Worm (Caenorhabditis elegans) whole organism, young adult: ENCODE data around the gene nra-1.

ENCODE experiments used
- B0019.2 ChIP-seq: fragments of 200-800 bp; sonication (Bioruptor generic); conservative IDR thresholded peaks from 2 replicates; pipeline ENCODE4 v1.3.6; 2022; ENCODE audit warnings: missing genetic modification reagents, missing genetic modification characterization, missing compliant biosample characterization
- D2030.7 ChIP-seq: fragments of 200-800 bp; sonication (Bioruptor generic); IDR thresholded peaks from 2 replicates; pipeline ENCODE4 v1.3.6; 2022; ENCODE audit warnings: missing genetic modification reagents, missing genetic modification characterization, missing compliant biosample characterization
- F22D6.2 ChIP-seq: sonication (generic microtip); optimal IDR thresholded peaks from 2 replicates; lab custom pipeline; 2016; ENCODE audit warnings: mild to moderate bottlenecking, missing genetic modification characterization, missing compliant biosample characterization
- F23B12.7 ChIP-seq: sonication (generic microtip); optimal IDR thresholded peaks from 2 replicates; lab custom pipeline; 2017; ENCODE audit warnings: missing genetic modification characterization, mild to moderate bottlenecking, missing compliant biosample characterization, antibody characterized with exemption, moderate library complexity; ENCODE audit not compliant: insufficient read depth
- F33H1.4 ChIP-seq: fragments of 200-800 bp; sonication (Bioruptor generic); IDR thresholded peaks from 2 replicates; pipeline ENCODE4 v1.3.6; 2022; ENCODE audit warnings: missing genetic modification reagents, missing genetic modification characterization, missing compliant biosample characterization
- F37B4.10 ChIP-seq: fragments of 200-800 bp; sonication (Bioruptor generic); IDR thresholded peaks from 2 replicates; pipeline ENCODE4 v1.3.6; 2022; ENCODE audit warnings: missing genetic modification characterization, missing compliant biosample characterization
- F39B2.1 ChIP-seq: fragments of 200-800 bp; sonication (Bioruptor generic); IDR thresholded peaks from 2 replicates; pipeline ENCODE4 v1.3.6; 2022; ENCODE audit warnings: missing genetic modification reagents, missing genetic modification characterization, missing compliant biosample characterization
- F52B5.7 ChIP-seq: sonication (generic microtip); optimal IDR thresholded peaks from 2 replicates; lab custom pipeline; 2016; ENCODE audit warnings: mild to moderate bottlenecking, missing genetic modification characterization, missing compliant biosample characterization
- F57A8.1 ChIP-seq: fragments of 200-800 bp; sonication (Bioruptor generic); optimal IDR thresholded peaks from 2 replicates; lab custom pipeline; 2018; ENCODE audit warnings: mild to moderate bottlenecking, missing genetic modification characterization, moderate library complexity, missing compliant biosample characterization
- K11D2.4 ChIP-seq: fragments of 200-800 bp; sonication (Bioruptor generic); IDR thresholded peaks from 2 replicates; pipeline ENCODE4 v1.3.6; 2022; ENCODE audit warnings: missing genetic modification reagents, missing genetic modification characterization, missing compliant biosample characterization
- Y56A3A.18 ChIP-seq: fragments of 200-800 bp; sonication (Bioruptor generic); IDR thresholded peaks from 2 replicates; pipeline ENCODE4 v1.3.6; 2022; ENCODE audit warnings: missing genetic modification reagents, missing genetic modification characterization, missing compliant biosample characterization
- Y79H2A.3 ChIP-seq: fragments of 200-800 bp; sonication (Bioruptor generic); conservative IDR thresholded peaks from 2 replicates; pipeline ENCODE4 v1.3.6; 2022; ENCODE audit warnings: missing genetic modification reagents, missing genetic modification characterization, missing compliant biosample characterization
- ZK185.1 ChIP-seq: sonication (generic microtip); optimal IDR thresholded peaks from 2 replicates; lab custom pipeline; 2016; ENCODE audit warnings: mild to moderate bottlenecking, missing genetic modification characterization, missing compliant biosample characterization; ENCODE audit not compliant: poor library complexity, severe bottlenecking
- ama-1 ChIP-seq, 3 experiments: fragments of 150-350 bp in 1 of 3; sonication (generic microtip) in 2 of 3; optimal IDR thresholded peaks; 2 replicates each; lab custom pipeline; 2014 to 2018; ENCODE audit warnings: missing biosample characterization in 2 of 3, missing genetic modification characterization in 2 of 3, missing genetic modification reagents in 2 of 3
- aptf-3 ChIP-seq: fragments of 200-800 bp; sonication (Bioruptor generic); IDR thresholded peaks from 2 replicates; pipeline ENCODE4 v1.3.6; 2022; ENCODE audit warnings: missing genetic modification characterization, missing compliant biosample characterization
- atf-7 ChIP-seq: sonication (generic microtip); optimal IDR thresholded peaks from 2 replicates; lab custom pipeline; 2017; ENCODE audit warnings: mild to moderate bottlenecking, missing genetic modification characterization, missing compliant biosample characterization
- cebp-1 ChIP-seq, 2 experiments: fragments of 200-800 bp in 1 of 2; sonication (Bioruptor generic) in 1 of 2; sonication (generic microtip) in 1 of 2; IDR thresholded peaks in 1 of 2; optimal IDR thresholded peaks in 1 of 2; 2 replicates each; pipeline versions ENCODE4 v1.3.6 to Lab custom; 2017 to 2022; ENCODE audit warnings: missing compliant biosample characterization in 2 of 2, missing genetic modification characterization in 2 of 2, mild to moderate bottlenecking in 1 of 2, missing genetic modification reagents in 1 of 2, moderate library complexity in 1 of 2
- cebp-2 ChIP-seq: fragments of 200-800 bp; sonication (Bioruptor generic); IDR thresholded peaks from 2 replicates; pipeline ENCODE4 v1.3.6; 2022; ENCODE audit warnings: missing genetic modification characterization, missing compliant biosample characterization
- ceh-40 ChIP-seq: fragments of 200-800 bp; sonication (Bioruptor generic); IDR thresholded peaks from 2 replicates; pipeline ENCODE4 v1.3.6; 2022; ENCODE audit warnings: missing genetic modification characterization, missing compliant biosample characterization
- ceh-91 ChIP-seq: fragments of 200-800 bp; sonication (Bioruptor generic); IDR thresholded peaks from 2 replicates; pipeline ENCODE4 v1.3.6; 2022; ENCODE audit warnings: missing genetic modification reagents, missing genetic modification characterization, missing compliant biosample characterization
- chd-7 ChIP-seq: sonication (generic microtip); optimal IDR thresholded peaks from 2 replicates; lab custom pipeline; 2016; ENCODE audit warnings: mild to moderate bottlenecking, missing genetic modification characterization, moderate library complexity, missing compliant biosample characterization
- dpl-1 ChIP-seq: fragments of 150-350 bp; optimal IDR thresholded peaks from 2 replicates; lab custom pipeline; 2014; ENCODE audit warnings: missing biosample characterization, missing genetic modification reagents, missing genetic modification characterization
- fkh-3 ChIP-seq: sonication (generic microtip); optimal IDR thresholded peaks from 2 replicates; lab custom pipeline; 2016; ENCODE audit warnings: mild to moderate bottlenecking, missing genetic modification characterization, missing compliant biosample characterization
- hlh-12 ChIP-seq: sonication (generic microtip); optimal IDR thresholded peaks from 2 replicates; lab custom pipeline; 2016; ENCODE audit warnings: missing genetic modification characterization, missing compliant biosample characterization
- hmg-1.2 ChIP-seq: fragments of 200-800 bp; sonication (Bioruptor generic); IDR thresholded peaks from 2 replicates; pipeline ENCODE4 v1.3.6; 2022; ENCODE audit warnings: missing genetic modification reagents, missing genetic modification characterization, missing compliant biosample characterization
- lag-1 ChIP-seq: fragments of 200-800 bp; sonication (Bioruptor generic); IDR thresholded peaks from 2 replicates; pipeline ENCODE4 v1.3.6; 2022; ENCODE audit warnings: missing genetic modification reagents, missing genetic modification characterization, missing compliant biosample characterization
- let-526 ChIP-seq: fragments of 200-800 bp; sonication (Bioruptor generic); IDR thresholded peaks from 2 replicates; pipeline ENCODE4 v1.3.6; 2022; ENCODE audit warnings: missing genetic modification reagents, missing genetic modification characterization, missing compliant biosample characterization
- let-607 ChIP-seq, 2 experiments: fragments of 200-800 bp in 1 of 2; sonication (Bioruptor generic) in 1 of 2; sonication (generic microtip) in 1 of 2; optimal IDR thresholded peaks; 2 replicates each; lab custom pipeline; 2016 to 2018; ENCODE audit warnings: mild to moderate bottlenecking in 2 of 2, missing compliant biosample characterization in 2 of 2, missing genetic modification characterization in 2 of 2, moderate library complexity in 2 of 2, missing genotype in 1 of 2
- lin-26 ChIP-seq: fragments of 200-800 bp; sonication (Bioruptor generic); IDR thresholded peaks from 2 replicates; pipeline ENCODE4 v1.3.6; 2022; ENCODE audit warnings: missing genetic modification reagents, missing genetic modification characterization, missing compliant biosample characterization
- lin-35 ChIP-seq, 3 experiments: fragments of 150-350 bp in 2 of 3; sonication (generic microtip) in 1 of 3; optimal IDR thresholded peaks; 2 replicates each; lab custom pipeline; 2014 to 2018; ENCODE audit warnings: missing biosample characterization in 3 of 3, missing genetic modification characterization in 3 of 3, missing genetic modification reagents in 3 of 3
- lin-54 ChIP-seq: fragments of 200-800 bp; sonication (Bioruptor generic); optimal IDR thresholded peaks from 2 replicates; lab custom pipeline; 2018; ENCODE audit warnings: mild to moderate bottlenecking, missing genetic modification characterization, missing compliant biosample characterization
- madf-10 ChIP-seq: sonication (generic microtip); optimal IDR thresholded peaks from 2 replicates; lab custom pipeline; 2016; ENCODE audit warnings: mild to moderate bottlenecking, missing genetic modification characterization, missing compliant biosample characterization
- nfya-1 ChIP-seq: sonication (generic microtip); optimal IDR thresholded peaks from 2 replicates; lab custom pipeline; 2017; ENCODE audit warnings: antibody characterized with exemption, missing compliant biosample characterization, missing genetic modification characterization, borderline replicate concordance; ENCODE audit not compliant: insufficient read depth
- nfya-2 ChIP-seq: fragments of 200-800 bp; sonication (Bioruptor generic); IDR thresholded peaks from 2 replicates; pipeline ENCODE4 v1.3.6; 2022; ENCODE audit warnings: missing genetic modification reagents, missing genetic modification characterization, missing compliant biosample characterization
- nhr-179 ChIP-seq: sonication (generic microtip); optimal IDR thresholded peaks from 2 replicates; lab custom pipeline; 2016; ENCODE audit warnings: mild to moderate bottlenecking, missing genetic modification characterization, missing compliant biosample characterization
- nhr-80 ChIP-seq: sonication (generic microtip); optimal IDR thresholded peaks from 2 replicates; lab custom pipeline; 2016; ENCODE audit warnings: missing genetic modification characterization, missing compliant biosample characterization
- nhr-90 ChIP-seq: sonication (generic microtip); optimal IDR thresholded peaks from 2 replicates; lab custom pipeline; 2016; ENCODE audit warnings: missing genotype, mild to moderate bottlenecking, missing genetic modification characterization, missing compliant biosample characterization
- pha-4 ChIP-seq: fragments of 150-350 bp; sonication (generic microtip); optimal IDR thresholded peaks from 2 replicates; lab custom pipeline; 2014; ENCODE audit warnings: missing biosample characterization, missing genetic modification reagents, missing genetic modification characterization
- rpc-1 ChIP-seq, 2 experiments: fragments of 150-350 bp in 1 of 2; sonication (generic microtip) in 1 of 2; optimal IDR thresholded peaks; 2 replicates each; lab custom pipeline; 2014 to 2018; ENCODE audit warnings: missing biosample characterization in 1 of 2, missing genetic modification characterization in 1 of 2, missing genetic modification reagents in 1 of 2, missing genotype in 1 of 2
- sdz-38 ChIP-seq: sonication (generic microtip); optimal IDR thresholded peaks from 2 replicates; lab custom pipeline; 2016; ENCODE audit warnings: missing genotype, missing genetic modification characterization, missing compliant biosample characterization
- snpc-4 ChIP-seq, 5 experiments: fragments of 150-350 bp in 1 of 5; sonication (generic microtip) in 4 of 5; optimal IDR thresholded peaks; 2 replicates each; lab custom pipeline; 2014 to 2018; ENCODE audit warnings: missing genetic modification characterization in 5 of 5, missing biosample characterization in 3 of 5, antibody characterized with exemption in 2 of 5, mild to moderate bottlenecking in 2 of 5, missing compliant biosample characterization in 2 of 5, missing genotype in 2 of 5, moderate library complexity in 2 of 5, missing genetic modification reagents in 1 of 5
- unc-62 ChIP-seq: fragments of 150-350 bp; optimal IDR thresholded peaks from 2 replicates; lab custom pipeline; 2014; ENCODE audit warnings: missing biosample characterization, missing genetic modification reagents, missing genetic modification characterization
- zim-3 ChIP-seq: sonication (generic microtip); optimal IDR thresholded peaks from 2 replicates; lab custom pipeline; 2017; ENCODE audit warnings: mild to moderate bottlenecking, missing genetic modification characterization, moderate library complexity, missing compliant biosample characterization
- ztf-25 ChIP-seq: fragments of 200-800 bp; sonication (Bioruptor generic); IDR thresholded peaks from 2 replicates; pipeline ENCODE4 v1.3.6; 2022; ENCODE audit warnings: missing genetic modification reagents, missing genetic modification characterization, missing compliant biosample characterization
- ztf-26 ChIP-seq: sonication (generic microtip); optimal IDR thresholded peaks from 2 replicates; lab custom pipeline; 2017; ENCODE audit warnings: missing genetic modification characterization, missing compliant biosample characterization
- ztf-3 ChIP-seq: fragments of 200-800 bp; sonication (Bioruptor generic); optimal IDR thresholded peaks from 2 replicates; lab custom pipeline; 2018; ENCODE audit warnings: mild to moderate bottlenecking, missing genetic modification characterization, missing compliant biosample characterization
- ztf-6 ChIP-seq: fragments of 200-800 bp; sonication (Bioruptor generic); IDR thresholded peaks from 2 replicates; pipeline ENCODE4 v1.3.6; 2022; ENCODE audit warnings: missing genetic modification reagents, missing genetic modification characterization, missing compliant biosample characterization

The nra-1 gene

DNA sequence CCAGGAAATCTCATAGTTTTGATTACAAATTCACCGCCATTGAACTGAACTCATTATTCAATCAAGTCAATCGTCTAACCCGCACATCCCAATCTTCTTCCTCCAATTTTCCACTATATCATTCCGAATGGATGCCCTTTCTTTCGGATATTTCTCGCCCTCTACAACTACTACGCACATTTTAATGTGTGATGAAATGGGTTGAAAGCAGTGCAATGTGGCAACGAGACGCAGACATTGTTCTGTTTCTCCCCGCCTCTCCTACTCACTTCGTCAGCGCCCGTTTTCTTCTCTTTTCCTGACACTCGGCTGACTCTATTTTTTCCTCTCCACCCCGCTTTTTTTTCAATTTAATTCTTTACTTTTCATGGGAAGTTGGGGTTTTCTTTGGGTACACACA is 15.4 kb downstream of the nra-1 start:
- TF ChIP-seq ceh-91 (GFP tag; lab: Robert Waterston, UW), result no peak
- no peak for TF ChIP-seq ztf-3 (GFP tag; lab: Kevin White, UChicago)
- no peak for TF ChIP-seq hlh-12 (tag; lab: Kevin White, UChicago)
- TF ChIP-seq let-607 (tag; optimal IDR thresholded peaks at IDR 0.05; lab: Kevin White, UChicago), result no peak
- TF ChIP-seq aptf-3, result no peak
- TF ChIP-seq nfya-1 (tag; lab: Kevin White, UChicago), result no peak
- TF ChIP-seq fkh-3 (tag; lab: Kevin White, UChicago), result no peak
- no peak for TF ChIP-seq Y56A3A.18 (GFP tag; lab: Robert Waterston, UW)
- no peak for TF ChIP-seq pha-4 (tag; lab: Kevin White, UChicago)
- no peak for TF ChIP-seq snpc-4 (GFP tag; optimal IDR thresholded peaks at IDR 0.05; lab: Kevin White, UChicago)
- peak in 1 of 4 experiments; percentile 37 for TF ChIP-seq snpc-4 (tag; optimal IDR thresholded peaks at IDR 0.05; lab: Kevin White, UChicago)
- no peak for TF ChIP-seq nhr-179 (tag; lab: Kevin White, UChicago)
- no peak for TF ChIP-seq ztf-26 (tag; lab: Kevin White, UChicago)
- no peak for TF ChIP-seq lin-26 (GFP tag; lab: Robert Waterston, UW)
- no peak for TF ChIP-seq dpl-1
- peak; percentile 46; the same call in 1 of the 2 replicates for TF ChIP-seq cebp-1 (GFP tag; IDR thresholded peaks at IDR 0.05; lab: Robert Waterston, UW)
- peak; percentile 86 for TF ChIP-seq cebp-1 (tag; optimal IDR thresholded peaks at IDR 0.05; lab: Kevin White, UChicago)
- no peak for TF ChIP-seq cebp-2 (GFP tag; lab: Robert Waterston, UW)
- no peak for TF ChIP-seq nfya-2
- peak; percentile 2 for TF ChIP-seq ZK185.1
- no peak for TF ChIP-seq F22D6.2
- TF ChIP-seq F33H1.4 (GFP tag; lab: Robert Waterston, UW), result no peak
- TF ChIP-seq madf-10, result no peak
- no peak for TF ChIP-seq nhr-90
- no peak for TF ChIP-seq lin-54 (GFP tag; lab: Kevin White, UChicago)
- TF ChIP-seq atf-7, result no peak
- no peak for TF ChIP-seq lag-1
- no peak for TF ChIP-seq B0019.2 (GFP tag; lab: Robert Waterston, UW)
- no peak for TF ChIP-seq unc-62 (GFP tag; lab: Kevin White, UChicago)
- no peak for TF ChIP-seq D2030.7 (GFP tag; lab: Robert Waterston, UW)
- TF ChIP-seq ama-1 (optimal IDR thresholded peaks at IDR 0.05; lab: Kevin White, UChicago), result peak; percentile 33
- no peak for TF ChIP-seq ama-1 (GFP tag; optimal IDR thresholded peaks at IDR 0.05; lab: Kevin White, UChicago)
- no peak for TF ChIP-seq let-526 (GFP tag; lab: Robert Waterston, UW)
- no peak for TF ChIP-seq F57A8.1 (GFP tag; lab: Kevin White, UChicago)
- TF ChIP-seq K11D2.4 (GFP tag; lab: Robert Waterston, UW), result no peak
- no peak for TF ChIP-seq chd-7
- TF ChIP-seq F37B4.10 (GFP tag; lab: Robert Waterston, UW), result no peak
- TF ChIP-seq ztf-6, result no peak
- no peak for TF ChIP-seq F52B5.7
- TF ChIP-seq sdz-38 (tag; lab: Kevin White, UChicago), result no peak
- TF ChIP-seq lin-35 (GFP tag; optimal IDR thresholded peaks at IDR 0.05; lab: Kevin White, UChicago), result peak in 1 of 3 experiments; percentile 9
- TF ChIP-seq Y79H2A.3, result no peak
- TF ChIP-seq F39B2.1 (GFP tag; lab: Robert Waterston, UW), result no peak
- TF ChIP-seq F23B12.7 (tag; lab: Kevin White, UChicago), result no peak
- TF ChIP-seq ceh-40 (GFP tag; lab: Robert Waterston, UW), result no peak
- TF ChIP-seq nhr-80 (tag; lab: Kevin White, UChicago), result peak; percentile 30
- no peak for TF ChIP-seq ztf-25
- no peak for TF ChIP-seq zim-3 (tag; lab: Kevin White, UChicago)
- TF ChIP-seq hmg-1.2 (GFP tag; lab: Robert Waterston, UW), result peak; percentile 68; the same call in 1 of the 2 replicates
- no peak for TF ChIP-seq rpc-1 (optimal IDR thresholded peaks at IDR 0.05; lab: Kevin White, UChicago)
- TF ChIP-seq rpc-1 (tag; optimal IDR thresholded peaks at IDR 0.05; lab: Kevin White, UChicago), result no peak
